Fruit fly (Drosophila melanogaster) whole organism, pupa: ENCODE measurements around the gene ATPsynD.

Source experiments
- CG10348 ChIP-seq: fragments of 200-800 bp; sonication (Bioruptor generic); IDR thresholded peaks from 2 replicates; pipeline ENCODE4 v1.3.6; 2022; ENCODE audit warnings: missing biosample characterization, missing genetic modification characterization
- CG12605 ChIP-seq: fragments of 200-800 bp; sonication (Bioruptor generic); IDR thresholded peaks from 2 replicates; pipeline ENCODE4 v1.3.6; 2022; ENCODE audit warnings: missing biosample characterization, missing genetic modification characterization
- CG13204 ChIP-seq: fragments of 200-800 bp; sonication (Bioruptor generic); optimal IDR thresholded peaks from 2 replicates; lab custom pipeline; 2018; ENCODE audit warnings: missing biosample characterization, mild to moderate bottlenecking, missing genetic modification characterization, moderate library complexity
- CG14655 ChIP-seq: fragments of 200-800 bp; sonication (Bioruptor generic); optimal IDR thresholded peaks from 3 replicates; lab custom pipeline; 2017; ENCODE audit warnings: mild to moderate bottlenecking, missing biosample characterization, missing genetic modification reagents, missing genetic modification characterization
- CG15710 ChIP-seq: fragments of 200-800 bp; sonication (Bioruptor generic); optimal IDR thresholded peaks from 2 replicates; lab custom pipeline; 2018; ENCODE audit warnings: missing biosample characterization, mild to moderate bottlenecking, missing genetic modification characterization, moderate library complexity
- CG17806 ChIP-seq: fragments of 200-800 bp; sonication (Bioruptor generic); optimal IDR thresholded peaks from 2 replicates; lab custom pipeline; 2018; ENCODE audit warnings: missing biosample characterization, mild to moderate bottlenecking, missing genetic modification characterization, moderate library complexity
- CG32121 ChIP-seq: fragments of 200-800 bp; sonication (Bioruptor generic); IDR thresholded peaks from 2 replicates; pipeline ENCODE4 v1.3.6; 2022; ENCODE audit warnings: missing biosample characterization, missing genetic modification characterization
- CG34367 ChIP-seq: fragments of 200-800 bp; sonication (Bioruptor generic); optimal IDR thresholded peaks from 2 replicates; lab custom pipeline; 2018; ENCODE audit warnings: missing biosample characterization, mild to moderate bottlenecking, missing genetic modification characterization
- CG4496 ChIP-seq: fragments of 200-800 bp; sonication (Bioruptor generic); IDR thresholded peaks from 3 replicates; pipeline ENCODE4 v1.3.6; 2022; ENCODE audit warnings: missing biosample characterization, missing genetic modification characterization
- CG8159 ChIP-seq: fragments of 200-800 bp; sonication (Bioruptor generic); optimal IDR thresholded peaks from 3 replicates; lab custom pipeline; 2018; ENCODE audit warnings: missing biosample characterization, mild to moderate bottlenecking, missing genetic modification characterization, moderate library complexity
- CG8301 ChIP-seq: fragments of 200-800 bp; sonication (Bioruptor generic); optimal IDR thresholded peaks from 2 replicates; lab custom pipeline; 2018; ENCODE audit warnings: missing biosample characterization, mild to moderate bottlenecking, missing genetic modification characterization
- CG9948 ChIP-seq: fragments of 200-800 bp; sonication (Bioruptor generic); optimal IDR thresholded peaks from 2 replicates; lab custom pipeline; 2018; ENCODE audit warnings: missing biosample characterization, mild to moderate bottlenecking, missing genetic modification characterization, moderate library complexity
- D1 ChIP-seq: fragments of 200-800 bp; sonication (Bioruptor generic); optimal IDR thresholded peaks from 2 replicates; lab custom pipeline; 2018; ENCODE audit warnings: missing biosample characterization, mild to moderate bottlenecking, missing genetic modification characterization, moderate library complexity
- EcR ChIP-seq: fragments of 200-800 bp; sonication (Bioruptor generic); optimal IDR thresholded peaks from 3 replicates; lab custom pipeline; 2019; ENCODE audit warnings: missing biosample characterization, missing genetic modification characterization, mild to moderate bottlenecking, moderate library complexity, missing genetic modification reagents
- Ets98B ChIP-seq: fragments of 200-800 bp; sonication (Bioruptor generic); IDR thresholded peaks from 2 replicates; pipeline ENCODE4 v1.3.6; 2022; ENCODE audit warnings: missing biosample characterization, missing genetic modification characterization
- Pif1A ChIP-seq: fragments of 200-800 bp; sonication (Bioruptor generic); optimal IDR thresholded peaks from 3 replicates; lab custom pipeline; 2016; ENCODE audit warnings: missing biosample characterization, missing genetic modification characterization
- Pif1B ChIP-seq: fragments of 200-800 bp; sonication (Bioruptor generic); optimal IDR thresholded peaks from 3 replicates; lab custom pipeline; 2016; ENCODE audit warnings: missing biosample characterization, missing genetic modification characterization
- Snoo ChIP-seq: fragments of 200-800 bp; sonication (Bioruptor generic); optimal IDR thresholded peaks from 3 replicates; lab custom pipeline; 2017; ENCODE audit warnings: missing biosample characterization, mild to moderate bottlenecking, missing genetic modification characterization, inconsistent platforms
- fd96Ca ChIP-seq: fragments of 200-800 bp; sonication (Bioruptor generic); IDR thresholded peaks from 3 replicates; pipeline ENCODE4 v1.3.6; 2022; ENCODE audit warnings: missing biosample characterization, missing genetic modification characterization
- gl ChIP-seq: fragments of 200-800 bp; sonication (Bioruptor generic); optimal IDR thresholded peaks from 2 replicates; lab custom pipeline; 2018; ENCODE audit warnings: missing biosample characterization, mild to moderate bottlenecking, missing genetic modification characterization
- rn ChIP-seq: fragments of 200-800 bp; sonication (Bioruptor generic); IDR thresholded peaks from 2 replicates; pipeline ENCODE4 v1.3.6; 2022; ENCODE audit warnings: missing biosample characterization, missing genetic modification characterization

ATPsynD gene

dm6 chr3R:19118505-19119138 lies 23.8 kb downstream of the ATPsynD start:
- TF ChIP-seq CG15710 (peak; percentile 85), CG14655 (peak; percentile 82), Ets98B (GFP tag; lab: Robert Waterston, UW) (peak; percentile 88), Pif1B (peak; percentile 87), D1 (tag; lab: Kevin White, UChicago) (peak; percentile 28), Snoo (tag; lab: Kevin White, UChicago) (peak; percentile 78), CG13204 (GFP tag; lab: Kevin White, UChicago) (peak; percentile 56), gl (tag; lab: Kevin White, UChicago) (peak; percentile 71), EcR (GFP tag; lab: Kevin White, UChicago) (peak; percentile 62), CG8301 (peak; percentile 71), fd96Ca (peak; percentile 95), Pif1A (GFP tag; lab: Kevin White, UChicago) (peak; percentile 89), CG34367 (tag; lab: Kevin White, UChicago) (peak; percentile 84), CG8159 (peak; percentile 84), CG9948 (peak; percentile 83), rn (GFP tag; lab: Robert Waterston, UW) (peak; percentile 74), CG10348 (GFP tag; lab: Robert Waterston, UW) (peak; percentile 44), CG4496 (GFP tag; lab: Robert Waterston, UW) (peak; percentile 95), CG32121 (GFP tag; lab: Robert Waterston, UW) (peak; percentile 89), CG12605 (GFP tag; lab: Robert Waterston, UW) (peak; percentile 90), CG17806 (tag; lab: Kevin White, UChicago) (peak; percentile 86)
- TF ChIP-seq, all 21 proteins: peak for 21

dm6 chr3R:19132146-19132833 lies 37.5 kb downstream of the ATPsynD start, which contains the start of gene Cyp12a5:
Cyp12a5 (plus strand) TSS chr3R:19132648.
- TF ChIP-seq Pif1A (GFP tag; lab: Kevin White, UChicago) (no peak), CG8159 (no peak), EcR (GFP tag; lab: Kevin White, UChicago) (no peak), CG4496 (GFP tag; lab: Robert Waterston, UW) (no peak), CG12605 (GFP tag; lab: Robert Waterston, UW) (no peak)

DNA sequence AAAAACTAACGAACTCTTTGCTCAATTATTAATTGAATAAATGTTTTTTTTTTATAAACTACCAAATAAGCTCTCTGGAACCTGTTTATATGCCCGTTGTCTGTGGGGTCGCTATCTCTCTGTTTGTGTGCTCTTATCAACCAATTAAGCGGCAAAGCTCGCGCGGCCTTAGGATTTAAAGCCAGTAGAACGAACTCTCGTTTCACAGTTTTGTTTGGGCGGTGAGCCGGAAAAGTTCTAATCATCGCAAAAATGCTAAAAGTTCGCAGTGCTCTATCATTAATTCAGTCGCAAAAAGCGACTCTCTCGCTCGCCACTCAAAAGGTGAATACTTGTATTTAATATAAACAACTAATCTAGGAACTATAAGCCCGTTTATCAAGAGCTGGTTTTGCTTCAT lies 40.2 kb downstream of the ATPsynD start, which contains the start of gene Cyp12a4:
Gene Cyp12a4, plus strand, starts transcription at position 202 of the 400 bp plus-strand sequence.
- no peak for TF ChIP-seq CG10348 (GFP tag; lab: Robert Waterston, UW)
- TF ChIP-seq CG9948, result no peak
- TF ChIP-seq CG14655, result no peak
- no peak for TF ChIP-seq Ets98B (GFP tag; lab: Robert Waterston, UW)
- TF ChIP-seq rn (GFP tag; lab: Robert Waterston, UW), result no peak
- no peak for TF ChIP-seq CG12605 (GFP tag; lab: Robert Waterston, UW)
- TF ChIP-seq CG8159, result no peak
- TF ChIP-seq CG15710, result no peak
- no peak for TF ChIP-seq Pif1A (GFP tag; lab: Kevin White, UChicago)
